Worm (Caenorhabditis elegans): ENCODE results near the gene heri-1.

DNA sequence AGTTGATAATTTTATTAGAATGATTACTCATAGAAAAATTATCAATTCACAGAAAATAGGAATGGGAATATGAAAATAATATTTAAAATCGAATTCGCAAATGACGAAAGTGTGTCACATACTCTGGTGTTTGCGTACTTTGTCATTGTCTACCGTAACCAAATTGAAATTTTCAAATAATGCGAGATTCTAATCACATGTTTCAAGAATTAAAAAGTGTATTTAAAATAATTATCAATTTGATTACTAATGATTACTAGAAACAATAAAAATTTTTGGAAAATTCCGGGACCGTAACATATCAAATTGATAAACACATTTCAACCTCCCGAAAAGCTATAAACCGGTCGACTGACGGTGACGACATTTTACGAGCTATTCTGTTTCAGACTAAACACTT is 21.6 kb downstream of the heri-1 start, which contains the start of the genes fbf-2 and nspg-3:
- TF ChIP-seq tbx-11 (GFP tag; IDR thresholded peaks at IDR 0.05) (no peak), ceh-13 (GFP tag; optimal IDR thresholded peaks at IDR 0.05) (no peak)

All from whole organism, early embryonic.